Fruit fly (Drosophila melanogaster) whole organism, prepupa: ENCODE results near the gene sd.

Experiments
- CG11294 ChIP-seq: fragments of 200-800 bp; sonication (Bioruptor generic); IDR thresholded peaks from 2 replicates; pipeline ENCODE4 v1.3.6; 2022; ENCODE audit warnings: missing biosample characterization, missing genetic modification characterization
- CG16779 ChIP-seq: fragments of 200-800 bp; sonication (Bioruptor generic); optimal IDR thresholded peaks from 3 replicates; lab custom pipeline; 2017; ENCODE audit warnings: missing biosample characterization, mild to moderate bottlenecking, missing genetic modification characterization
- CG31627 ChIP-seq: fragments of 200-800 bp; sonication (Bioruptor generic); optimal IDR thresholded peaks from 3 replicates; lab custom pipeline; 2016; ENCODE audit warnings: missing biosample characterization, missing genetic modification characterization
- CG32006 ChIP-seq: fragments of 200-800 bp; sonication (Bioruptor generic); optimal IDR thresholded peaks from 3 replicates; lab custom pipeline; 2017; ENCODE audit warnings: missing biosample characterization, mild to moderate bottlenecking, missing genetic modification characterization
- CG3919 ChIP-seq: fragments of 200-800 bp; sonication (Bioruptor generic); optimal IDR thresholded peaks from 3 replicates; lab custom pipeline; 2016; ENCODE audit warnings: missing biosample characterization, missing genetic modification characterization
- CG9139 ChIP-seq: fragments of 200-800 bp; sonication (Bioruptor generic); optimal IDR thresholded peaks from 3 replicates; lab custom pipeline; 2017; ENCODE audit warnings: missing biosample characterization, mild to moderate bottlenecking, missing genetic modification characterization
- Gug ChIP-seq: fragments of 200-800 bp; sonication (Bioruptor generic); IDR thresholded peaks from 2 replicates; pipeline ENCODE4 v1.3.6; 2022; ENCODE audit warnings: missing biosample characterization, missing genetic modification characterization
- Hr4 ChIP-seq: fragments of 200-800 bp; sonication (Bioruptor generic); optimal IDR thresholded peaks from 3 replicates; lab custom pipeline; 2016; ENCODE audit warnings: missing biosample characterization, missing genetic modification characterization
- Met ChIP-seq: fragments of 200-800 bp; sonication (Bioruptor generic); optimal IDR thresholded peaks from 3 replicates; lab custom pipeline; 2016; ENCODE audit warnings: missing biosample characterization, missing genetic modification characterization
- Smox ChIP-seq: fragments of 200-800 bp; sonication (Bioruptor generic); optimal IDR thresholded peaks from 3 replicates; lab custom pipeline; 2016; ENCODE audit warnings: missing biosample characterization, missing genetic modification characterization
- Sox102F ChIP-seq: fragments of 200-800 bp; sonication (Bioruptor generic); optimal IDR thresholded peaks from 2 replicates; lab custom pipeline; 2016; ENCODE audit warnings: missing biosample characterization, mild to moderate bottlenecking, missing genetic modification characterization
- Sox14 ChIP-seq: fragments of 200-800 bp; sonication (Bioruptor generic); optimal IDR thresholded peaks from 3 replicates; lab custom pipeline; 2016; ENCODE audit warnings: missing biosample characterization, missing genetic modification characterization
- acj6 ChIP-seq: fragments of 200-800 bp; sonication (Bioruptor generic); optimal IDR thresholded peaks from 3 replicates; lab custom pipeline; 2016; ENCODE audit warnings: missing biosample characterization, missing genetic modification characterization
- dac ChIP-seq: fragments of 200-800 bp; sonication (Bioruptor generic); optimal IDR thresholded peaks from 2 replicates; lab custom pipeline; 2017; ENCODE audit warnings: missing biosample characterization, mild to moderate bottlenecking, missing genetic modification characterization

DNA sequence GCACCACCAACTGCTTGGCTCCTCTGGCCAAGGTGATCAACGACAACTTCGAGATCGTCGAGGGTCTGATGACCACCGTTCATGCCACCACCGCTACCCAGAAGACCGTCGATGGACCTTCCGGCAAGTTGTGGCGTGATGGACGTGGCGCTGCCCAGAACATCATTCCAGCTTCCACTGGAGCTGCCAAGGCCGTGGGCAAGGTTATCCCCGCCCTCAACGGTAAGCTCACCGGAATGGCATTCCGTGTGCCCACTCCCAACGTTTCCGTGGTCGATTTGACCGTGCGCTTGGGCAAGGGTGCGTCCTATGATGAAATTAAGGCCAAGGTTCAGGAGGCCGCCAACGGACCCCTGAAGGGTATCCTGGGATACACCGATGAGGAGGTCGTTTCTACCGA lies 64.6 kb downstream of the sd start:
- TF ChIP-seq Sox14 (no peak), CG32006 (no peak), Hr4 (GFP tag; lab: Kevin White, UChicago) (no peak), Gug (GFP tag; lab: Robert Waterston, UW) (no peak), CG31627 (GFP tag; lab: Kevin White, UChicago) (no peak), acj6 (GFP tag; lab: Kevin White, UChicago) (no peak), CG3919 (GFP tag; lab: Kevin White, UChicago) (no peak), Smox (GFP tag; lab: Kevin White, UChicago) (no peak), CG16779 (tag; lab: Kevin White, UChicago) (no peak), Met (GFP tag; lab: Kevin White, UChicago) (no peak), CG9139 (GFP tag; lab: Kevin White, UChicago) (no peak), dac (GFP tag; lab: Kevin White, UChicago) (no peak), CG11294 (GFP tag; lab: Robert Waterston, UW) (no peak), Sox102F (no peak)
